In genomic region chr3R:15319912-15320746, dm6 we compare ENCODE assay signal across 1 fruit fly cellular context.
TF ChIP-seq lines count a peak whose summit lies in the region.

Gene CG6276, minus strand, starts transcription at chr3R:15320069.
Gene CG44040, plus strand, starts transcription at chr3R:15320378.

TF ChIP-seq in whole organism, embryonic, 481 proteins besides CTCF, POLR2A, EP300 and RAD21 (continued from another document and continues in another):
- TF ChIP-seq CG10366 (GFP tag; IDR thresholded peaks at IDR 0.05; lab: Robert Waterston, UW) (no peak), pb (GFP tag; optimal IDR thresholded peaks at IDR 0.05; lab: Kevin White, UChicago) (no peak), CG13424 (tag; optimal IDR thresholded peaks at IDR 0.05; lab: Kevin White, UChicago) (peak; percentile 55), MESR4 (GFP tag; optimal IDR thresholded peaks at IDR 0.05; lab: Kevin White, UChicago) (peak; percentile 63), sc (optimal IDR thresholded peaks at IDR 0.05; lab: Kevin White, UChicago) (no peak), sc (GFP tag; optimal IDR thresholded peaks at IDR 0.05; lab: Kevin White, UChicago) (no peak), E2f1 (GFP tag; IDR thresholded peaks at IDR 0.05; lab: Robert Waterston, UW) (0 out of 2 replicates have a peak, but pooled peaks have one; percentile 32), slou (GFP tag; optimal IDR thresholded peaks at IDR 0.05; lab: Kevin White, UChicago) (no peak), bsh (GFP tag; optimal IDR thresholded peaks at IDR 0.05; lab: Kevin White, UChicago) (peak in 1 of 2 experiments; percentile 58), CG17802 (tag; optimal IDR thresholded peaks at IDR 0.05; lab: Kevin White, UChicago) (no peak), CG11247 (GFP tag; IDR thresholded peaks at IDR 0.05; lab: Robert Waterston, UW) (0 out of 2 replicates have a peak, but pooled peaks have one; percentile 16), CG7556 (GFP tag; optimal IDR thresholded peaks at IDR 0.05; lab: Kevin White, UChicago) (peak; percentile 40), cad (GFP tag; optimal IDR thresholded peaks at IDR 0.05; lab: Kevin White, UChicago) (no peak), Scr (GFP tag; IDR thresholded peaks at IDR 0.05; lab: Robert Waterston, UW; ENCODE audit: partially characterized antibody) (no peak), NfI (GFP tag; optimal IDR thresholded peaks at IDR 0.05; lab: Kevin White, UChicago) (peak; percentile 44), btn (GFP tag; optimal IDR thresholded peaks at IDR 0.05; lab: Kevin White, UChicago) (no peak), CG15073 (GFP tag; optimal IDR thresholded peaks at IDR 0.05; lab: Kevin White, UChicago) (no peak), Dref (GFP tag; IDR thresholded peaks at IDR 0.05; lab: Robert Waterston, UW) (no peak), bbx (GFP tag; IDR thresholded peaks at IDR 0.05; lab: Robert Waterston, UW; ENCODE audit: partially characterized antibody) (no peak), HHEX (GFP tag; optimal IDR thresholded peaks at IDR 0.05; lab: Kevin White, UChicago) (peak; percentile 49), CG32532 (GFP tag; IDR thresholded peaks at IDR 0.05; lab: Robert Waterston, UW) (peak; percentile 68), CG3838 (GFP tag; optimal IDR thresholded peaks at IDR 0.05; lab: Kevin White, UChicago) (no peak), fru (optimal IDR thresholded peaks at IDR 0.05; lab: Kevin White, UChicago) (no peak), cas (GFP tag; IDR thresholded peaks at IDR 0.05; lab: Robert Waterston, UW) (no peak), Neu2 (GFP tag; optimal IDR thresholded peaks at IDR 0.05; lab: Kevin White, UChicago; ENCODE audit: borderline replicate concordance) (no peak), inv (GFP tag; IDR thresholded peaks at IDR 0.05; lab: Robert Waterston, UW; ENCODE audit: partially characterized antibody) (no peak), peb (GFP tag; IDR thresholded peaks at IDR 0.05; lab: Robert Waterston, UW) (no peak), Ssrp (tag; optimal IDR thresholded peaks at IDR 0.05; lab: Kevin White, UChicago) (peak; percentile 22), CG9437 (GFP tag; optimal IDR thresholded peaks at IDR 0.05; lab: Kevin White, UChicago) (peak; percentile 51), CG30020 (tag; optimal IDR thresholded peaks at IDR 0.05; lab: Kevin White, UChicago) (peak; percentile 14), CG18476 (GFP tag; optimal IDR thresholded peaks at IDR 0.05; lab: Kevin White, UChicago) (no peak), CG10979 (tag; optimal IDR thresholded peaks at IDR 0.05; lab: Kevin White, UChicago) (peak; percentile 23), onecut (GFP tag; IDR thresholded peaks at IDR 0.05; lab: Robert Waterston, UW) (no peak), slbo (GFP tag; IDR thresholded peaks at IDR 0.05; lab: Robert Waterston, UW) (peak; percentile 59), phol (tag; optimal IDR thresholded peaks at IDR 0.05; lab: Kevin White, UChicago) (peak; percentile 42), tgo (GFP tag; IDR thresholded peaks at IDR 0.05; lab: Robert Waterston, UW) (no peak; the same call in 2 of the 3 replicates), CG10147 (GFP tag; optimal IDR thresholded peaks at IDR 0.05; lab: Kevin White, UChicago) (peak; percentile 32), Eip74EF (GFP tag; optimal IDR thresholded peaks at IDR 0.05; lab: Kevin White, UChicago) (no peak), grn (GFP tag; optimal IDR thresholded peaks at IDR 0.05; lab: Kevin White, UChicago) (no peak), dpn (GFP tag; optimal IDR thresholded peaks at IDR 0.05; lab: Kevin White, UChicago) (peak; percentile 43 to 44), pzg (GFP tag; optimal IDR thresholded peaks at IDR 0.05; lab: Kevin White, UChicago) (peak; percentile 28), CG17328 (GFP tag; IDR thresholded peaks at IDR 0.05; lab: Robert Waterston, UW) (peak; percentile 24), CG1647 (GFP tag; optimal IDR thresholded peaks at IDR 0.05; lab: Kevin White, UChicago) (no peak), CG7963 (GFP tag; IDR thresholded peaks at IDR 0.05; lab: Robert Waterston, UW; ENCODE audit: partially characterized antibody) (no peak), pho (GFP tag; optimal IDR thresholded peaks at IDR 0.05; lab: Kevin White, UChicago) (peak; percentile 69), wor (GFP tag; IDR thresholded peaks at IDR 0.05; lab: Robert Waterston, UW) (no peak), CG33557 (GFP tag; optimal IDR thresholded peaks at IDR 0.05; lab: Kevin White, UChicago) (no peak), CG17912 (GFP tag; optimal IDR thresholded peaks at IDR 0.05; lab: Kevin White, UChicago) (peak; percentile 6), gsb (GFP tag; IDR thresholded peaks at IDR 0.05; lab: Robert Waterston, UW) (no peak), CG10431 (GFP tag; optimal IDR thresholded peaks at IDR 0.05; lab: Kevin White, UChicago) (no peak), ERR (GFP tag; optimal IDR thresholded peaks at IDR 0.05; lab: Kevin White, UChicago) (no peak), CG11504 (tag; optimal IDR thresholded peaks at IDR 0.05; lab: Kevin White, UChicago) (peak; percentile 64), Rx (GFP tag; IDR thresholded peaks at IDR 0.05; lab: Robert Waterston, UW) (no peak), bowl (GFP tag; IDR thresholded peaks at IDR 0.05; lab: Robert Waterston, UW) (no peak), zfh1 (GFP tag; IDR thresholded peaks at IDR 0.05; lab: Robert Waterston, UW) (no peak), CrebB (tag; optimal IDR thresholded peaks at IDR 0.05; lab: Kevin White, UChicago) (no peak), ttk (GFP tag; IDR thresholded peaks at IDR 0.05; lab: Robert Waterston, UW) (no peak), amos (GFP tag; IDR thresholded peaks at IDR 0.05; lab: Robert Waterston, UW; ENCODE audit: partially characterized antibody) (peak; percentile 19; the same call in 1 of the 2 replicates), CG2712 (tag; optimal IDR thresholded peaks at IDR 0.05; lab: Kevin White, UChicago) (peak; percentile 53), CG2889 (GFP tag; IDR thresholded peaks at IDR 0.05; lab: Robert Waterston, UW) (no peak), Dip3 (GFP tag; optimal IDR thresholded peaks at IDR 0.05; lab: Kevin White, UChicago) (peak; percentile 9), unpg (GFP tag; optimal IDR thresholded peaks at IDR 0.05; lab: Kevin White, UChicago) (peak; percentile 50), hkb (optimal IDR thresholded peaks at IDR 0.05; lab: Kevin White, UChicago) (peak; percentile 1), hkb (GFP tag; IDR thresholded peaks at IDR 0.05; lab: Robert Waterston, UW) (peak; percentile 52; the same call in 1 of the 2 replicates), pum (GFP tag; optimal IDR thresholded peaks at IDR 0.05; lab: Kevin White, UChicago) (peak; percentile 33), CG3847 (GFP tag; IDR thresholded peaks at IDR 0.05; lab: Robert Waterston, UW) (no peak), crol (GFP tag; IDR thresholded peaks at IDR 0.05; lab: Robert Waterston, UW) (no peak), Mad (GFP tag; optimal IDR thresholded peaks at IDR 0.05; lab: Kevin White, UChicago) (no peak), CG4820 (GFP tag; optimal IDR thresholded peaks at IDR 0.05; lab: Kevin White, UChicago) (peak; percentile 99), NC2β (GFP tag; optimal IDR thresholded peaks at IDR 0.05; lab: Kevin White, UChicago) (no peak), klu (GFP tag; IDR thresholded peaks at IDR 0.05; lab: Robert Waterston, UW) (0 out of 2 replicates have a peak, but pooled peaks have one; percentile 14), toy (GFP tag; IDR thresholded peaks at IDR 0.05; lab: Robert Waterston, UW) (no peak), CG8478 (optimal IDR thresholded peaks at IDR 0.05; lab: Kevin White, UChicago) (no peak), Awh (GFP tag; IDR thresholded peaks at IDR 0.05; lab: Robert Waterston, UW) (peak; percentile 39; the same call in 1 of the 2 replicates), lov (optimal IDR thresholded peaks at IDR 0.05; lab: Kevin White, UChicago) (no peak), lov (GFP tag; IDR thresholded peaks at IDR 0.05; lab: Robert Waterston, UW) (no peak), kay (GFP tag; optimal IDR thresholded peaks at IDR 0.05; lab: Kevin White, UChicago) (no peak), CG42726 (GFP tag; IDR thresholded peaks at IDR 0.05; lab: Robert Waterston, UW; ENCODE audit: partially characterized antibody) (no peak), CG2875 (GFP tag; optimal IDR thresholded peaks at IDR 0.05; lab: Kevin White, UChicago) (peak; percentile 14), Ravus (GFP tag; IDR thresholded peaks at IDR 0.05; lab: Robert Waterston, UW) (no peak), sqz (GFP tag; optimal IDR thresholded peaks at IDR 0.05; lab: Kevin White, UChicago) (no peak), Fer3 (tag; optimal IDR thresholded peaks at IDR 0.05; lab: Kevin White, UChicago) (peak; percentile 61), CG2199 (GFP tag; IDR thresholded peaks at IDR 0.05; lab: Robert Waterston, UW) (no peak), HLH3B (GFP tag; IDR thresholded peaks at IDR 0.05; lab: Robert Waterston, UW) (0 out of 2 replicates have a peak, but pooled peaks have one; percentile 23), ewg (GFP tag; optimal IDR thresholded peaks at IDR 0.05; lab: Kevin White, UChicago) (no peak), CG18599 (GFP tag; optimal IDR thresholded peaks at IDR 0.05; lab: Kevin White, UChicago) (peak; percentile 75), CG3726 (GFP tag; IDR thresholded peaks at IDR 0.05; lab: Robert Waterston, UW) (no peak), prd (optimal IDR thresholded peaks at IDR 0.05; lab: Kevin White, UChicago) (no peak), prd (GFP tag; IDR thresholded peaks at IDR 0.05; lab: Robert Waterston, UW) (peak; percentile 32; the same call in 1 of the 3 replicates), CG6689 (GFP tag; IDR thresholded peaks at IDR 0.05; lab: Robert Waterston, UW) (peak; percentile 74), Drgx (GFP tag; IDR thresholded peaks at IDR 0.05; lab: Robert Waterston, UW) (peak; percentile 64), sd (tag; optimal IDR thresholded peaks at IDR 0.05; lab: Kevin White, UChicago) (peak; percentile 14), CG12659 (GFP tag; optimal IDR thresholded peaks at IDR 0.05; lab: Kevin White, UChicago) (peak; percentile 37), Lpt (GFP tag; optimal IDR thresholded peaks at IDR 0.05; lab: Kevin White, UChicago) (no peak), CG1602 (GFP tag; optimal IDR thresholded peaks at IDR 0.05; lab: Kevin White, UChicago) (no peak), Hr3 (GFP tag; optimal IDR thresholded peaks at IDR 0.05; lab: Kevin White, UChicago) (peak; percentile 36), CG1832 (GFP tag; optimal IDR thresholded peaks at IDR 0.05; lab: Kevin White, UChicago) (no peak), Ptx1 (GFP tag; IDR thresholded peaks at IDR 0.05; lab: Robert Waterston, UW) (peak; percentile 40; the same call in 1 of the 2 replicates), ara (GFP tag; IDR thresholded peaks at IDR 0.05; lab: Robert Waterston, UW) (0 out of 2 replicates have a peak, but pooled peaks have one; percentile 4), CG31441 (GFP tag; IDR thresholded peaks at IDR 0.05; lab: Robert Waterston, UW) (peak; percentile 39), CG18764 (GFP tag; optimal IDR thresholded peaks at IDR 0.05; lab: Kevin White, UChicago) (no peak), pros (GFP tag; optimal IDR thresholded peaks at IDR 0.05; lab: Kevin White, UChicago) (no peak), Rfx (GFP tag; IDR thresholded peaks at IDR 0.05; lab: Robert Waterston, UW) (peak; percentile 65), ci (GFP tag; IDR thresholded peaks at IDR 0.05; lab: Robert Waterston, UW) (peak; percentile 62; the same call in 2 of the 3 replicates), gro (GFP tag; optimal IDR thresholded peaks at IDR 0.05; lab: Kevin White, UChicago) (peak; percentile 37), jigr1 (GFP tag; IDR thresholded peaks at IDR 0.05; lab: Robert Waterston, UW) (no peak), repo (GFP tag; optimal IDR thresholded peaks at IDR 0.05; lab: Kevin White, UChicago) (no peak), Nf-YC (tag; optimal IDR thresholded peaks at IDR 0.05; lab: Kevin White, UChicago) (peak; percentile 42), CG9817 (tag; optimal IDR thresholded peaks at IDR 0.05; lab: Kevin White, UChicago) (peak; percentile 42), dmrt11E (tag; optimal IDR thresholded peaks at IDR 0.05; lab: Kevin White, UChicago) (no peak), CG14441 (GFP tag; IDR thresholded peaks at IDR 0.05; lab: Robert Waterston, UW) (peak; percentile 59), sens-2 (GFP tag; IDR thresholded peaks at IDR 0.05; lab: Robert Waterston, UW) (no peak), CG12299 (tag; optimal IDR thresholded peaks at IDR 0.05; lab: Kevin White, UChicago) (peak; percentile 56), Dfd (GFP tag; optimal IDR thresholded peaks at IDR 0.05; lab: Kevin White, UChicago) (no peak), CG12236 (GFP tag; optimal IDR thresholded peaks at IDR 0.05; lab: Kevin White, UChicago) (no peak), CG4328 (GFP tag; optimal IDR thresholded peaks at IDR 0.05; lab: Kevin White, UChicago) (no peak), ase (GFP tag; IDR thresholded peaks at IDR 0.05; lab: Robert Waterston, UW) (peak; percentile 10; the same call in 1 of the 3 replicates), CG10654 (GFP tag; optimal IDR thresholded peaks at IDR 0.05; lab: Kevin White, UChicago) (peak; percentile 23), CG1024 (GFP tag; IDR thresholded peaks at IDR 0.05; lab: Robert Waterston, UW) (no peak), shn (GFP tag; optimal IDR thresholded peaks at IDR 0.05; lab: Kevin White, UChicago) (no peak), sens (GFP tag; lab: Kevin White, UChicago) (peak; percentile 88), Dip2 (GFP tag; IDR thresholded peaks at IDR 0.05; lab: Robert Waterston, UW) (no peak), CG17359 (tag; optimal IDR thresholded peaks at IDR 0.05; lab: Kevin White, UChicago) (peak; percentile 22), CG4282 (GFP tag; optimal IDR thresholded peaks at IDR 0.05; lab: Kevin White, UChicago) (no peak), CG2678 (tag; optimal IDR thresholded peaks at IDR 0.05; lab: Kevin White, UChicago) (peak; percentile 65), CG3407 (GFP tag; optimal IDR thresholded peaks at IDR 0.05; lab: Kevin White, UChicago) (no peak), CG18262 (tag; optimal IDR thresholded peaks at IDR 0.05; lab: Kevin White, UChicago) (peak; percentile 48), HmgZ (tag; optimal IDR thresholded peaks at IDR 0.05; lab: Kevin White, UChicago) (peak; percentile 23), tio (GFP tag; optimal IDR thresholded peaks at IDR 0.05; lab: Kevin White, UChicago) (no peak), gfzf (GFP tag; optimal IDR thresholded peaks at IDR 0.05; lab: Kevin White, UChicago) (no peak), emc (GFP tag; optimal IDR thresholded peaks at IDR 0.05; lab: Kevin White, UChicago) (no peak), fu2 (GFP tag; optimal IDR thresholded peaks at IDR 0.05; lab: Kevin White, UChicago) (no peak), Gug (GFP tag; IDR thresholded peaks at IDR 0.05; lab: Robert Waterston, UW) (peak; percentile 19; the same call in 1 of the 4 replicates), bigmax (GFP tag; optimal IDR thresholded peaks at IDR 0.05; lab: Kevin White, UChicago) (no peak)
